Worm (Caenorhabditis elegans) whole organism, early embryonic: ENCODE measurements around the gene Y47D7A.19.

ENCODE experiments used
- B0310.2 ChIP-seq: sonication (generic microtip); optimal IDR thresholded peaks from 2 replicates; lab custom pipeline; 2016; ENCODE audit warnings: mild to moderate bottlenecking, missing genetic modification characterization, missing compliant biosample characterization
- F13C5.2 ChIP-seq: sonication (generic microtip); optimal IDR thresholded peaks from 2 replicates; lab custom pipeline; 2017; ENCODE audit warnings: mild to moderate bottlenecking, missing genetic modification characterization, inconsistent platforms, missing compliant biosample characterization
- aly-1 ChIP-seq: sonication (generic microtip); optimal IDR thresholded peaks from 2 replicates; lab custom pipeline; 2016; ENCODE audit warnings: missing genetic modification characterization, missing compliant biosample characterization
- ama-1 ChIP-seq: fragments of 150-350 bp; optimal IDR thresholded peaks from 2 replicates; lab custom pipeline; 2014
- ceh-13 ChIP-seq: fragments of 200-800 bp; sonication (Bioruptor generic); optimal IDR thresholded peaks from 2 replicates; lab custom pipeline; 2018; ENCODE audit warnings: mild to moderate bottlenecking, missing genetic modification characterization, missing compliant biosample characterization
- ceh-36 ChIP-seq: sonication (generic microtip); optimal IDR thresholded peaks from 2 replicates; lab custom pipeline; 2016; ENCODE audit warnings: missing genetic modification characterization, inconsistent platforms, missing compliant biosample characterization
- ets-7 ChIP-seq: sonication (generic microtip); optimal IDR thresholded peaks from 2 replicates; lab custom pipeline; 2016; ENCODE audit warnings: missing genotype, missing genetic modification characterization, missing compliant biosample characterization
- flt-1 ChIP-seq: fragments of 200-800 bp; sonication (Bioruptor generic); IDR thresholded peaks from 2 replicates; pipeline ENCODE4 v1.3.6; 2022; ENCODE audit warnings: missing genetic modification characterization, missing compliant biosample characterization
- hmbx-1 ChIP-seq: sonication (generic microtip); optimal IDR thresholded peaks from 2 replicates; lab custom pipeline; 2016; ENCODE audit warnings: mild to moderate bottlenecking, missing genetic modification characterization, missing compliant biosample characterization
- hmg-4 ChIP-seq: fragments of 200-800 bp; sonication (Bioruptor generic); optimal IDR thresholded peaks from 2 replicates; lab custom pipeline; 2018; ENCODE audit warnings: mild to moderate bottlenecking, missing genetic modification characterization, missing compliant biosample characterization
- hnd-1 ChIP-seq: sonication (generic microtip); optimal IDR thresholded peaks from 2 replicates; lab custom pipeline; 2016; ENCODE audit warnings: missing genetic modification characterization, missing compliant biosample characterization
- pes-1 ChIP-seq: fragments of 200-800 bp; sonication (Bioruptor generic); IDR thresholded peaks from 2 replicates; pipeline ENCODE4 v1.3.6; 2022; ENCODE audit warnings: missing genetic modification reagents, missing genetic modification characterization, missing compliant biosample characterization
- scrt-1 ChIP-seq: fragments of 200-800 bp; sonication (Bioruptor generic); IDR thresholded peaks from 2 replicates; pipeline ENCODE4 v1.3.6; 2022; ENCODE audit warnings: missing genetic modification characterization, missing compliant biosample characterization
- sea-1 ChIP-seq: fragments of 200-800 bp; sonication (Bioruptor generic); conservative IDR thresholded peaks from 2 replicates; pipeline ENCODE4 v1.3.6; 2022; ENCODE audit warnings: missing genetic modification characterization, missing compliant biosample characterization
- tbx-11 ChIP-seq: fragments of 200-800 bp; sonication (Bioruptor generic); IDR thresholded peaks from 2 replicates; pipeline ENCODE4 v1.3.6; 2022; ENCODE audit warnings: missing genetic modification characterization, missing compliant biosample characterization
- tbx-37 ChIP-seq: fragments of 200-800 bp; sonication (Bioruptor generic); conservative IDR thresholded peaks from 2 replicates; pipeline ENCODE4 v1.3.6; 2022; ENCODE audit warnings: missing genetic modification reagents, missing genetic modification characterization, missing compliant biosample characterization
- tra-4 ChIP-seq: sonication (generic microtip); optimal IDR thresholded peaks from 2 replicates; lab custom pipeline; 2017; ENCODE audit warnings: missing genetic modification characterization, missing compliant biosample characterization

Y47D7A.19 gene

DNA sequence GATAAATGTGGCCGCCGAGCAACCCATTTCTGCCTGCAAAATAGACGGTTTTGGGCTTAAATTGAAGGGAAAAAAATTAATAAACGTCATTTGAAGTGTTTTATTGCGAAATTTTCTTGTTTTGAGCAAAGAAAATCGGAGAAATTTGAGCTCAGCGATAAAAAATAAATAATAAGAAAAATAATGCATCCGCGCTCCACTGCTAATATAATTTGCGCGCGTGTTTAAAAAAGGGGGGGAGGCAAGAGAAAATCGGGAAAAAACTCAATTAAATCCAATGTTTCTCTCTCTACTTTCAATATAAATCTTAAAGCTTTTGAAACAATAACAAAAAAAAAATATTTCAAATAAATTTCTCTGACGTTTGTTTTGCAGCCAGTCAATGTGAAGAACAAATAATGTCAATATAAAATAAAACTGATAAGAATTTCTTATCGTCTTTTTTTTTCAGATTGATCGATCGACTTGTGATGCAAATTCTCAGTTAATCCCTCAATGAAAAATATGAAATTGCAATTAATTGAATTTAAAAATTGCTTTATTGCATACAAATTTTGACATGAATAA is 26.5 kb downstream of the Y47D7A.19 start, which contains the start of gene rft-2:
Gene rft-2, minus strand, starts transcription at position 41 of the 567 bp plus-strand sequence.
- no peak for TF ChIP-seq flt-1 (GFP tag; lab: Robert Waterston, UW)
- TF ChIP-seq tbx-11 (GFP tag; lab: Robert Waterston, UW), result no peak
- no peak for TF ChIP-seq pes-1 (GFP tag; lab: Robert Waterston, UW)
- peak; percentile 59 for TF ChIP-seq F13C5.2 (tag; lab: Kevin White, UChicago)

ce11 chrV:4454634-4455033 is 30.5 kb downstream of the Y47D7A.19 start, which contains the start of gene gnrr-5:
TSS of gene gnrr-5 (minus strand) at chrV:4454734.
- TF ChIP-seq sea-1 (GFP tag; lab: Robert Waterston, UW), result no peak
- TF ChIP-seq tbx-37 (GFP tag; lab: Robert Waterston, UW), result no peak
- no peak for TF ChIP-seq pes-1 (GFP tag; lab: Robert Waterston, UW)
- no peak for TF ChIP-seq ceh-13
- TF ChIP-seq ceh-36 (tag; lab: Kevin White, UChicago), result no peak
- TF ChIP-seq ama-1 (lab: Kevin White, UChicago), result no peak
- no peak for TF ChIP-seq tra-4 (tag; lab: Kevin White, UChicago)
- no peak for TF ChIP-seq tbx-11 (GFP tag; lab: Robert Waterston, UW)
- no peak for TF ChIP-seq hmg-4 (GFP tag; lab: Kevin White, UChicago)
- no peak for TF ChIP-seq F13C5.2 (tag; lab: Kevin White, UChicago)
- TF ChIP-seq scrt-1 (GFP tag; lab: Robert Waterston, UW), result no peak
- TF ChIP-seq hnd-1, result no peak
- no peak for TF ChIP-seq hmbx-1 (tag; lab: Kevin White, UChicago)
- no peak for TF ChIP-seq ets-7 (tag; lab: Kevin White, UChicago)
- no peak for TF ChIP-seq flt-1 (GFP tag; lab: Robert Waterston, UW)
- no peak for TF ChIP-seq B0310.2
- TF ChIP-seq aly-1 (tag; lab: Kevin White, UChicago), result no peak

ce11 chrV:4471065-4471464 is 46.9 kb downstream of the Y47D7A.19 start, which contains the start of gene T08H10.3:
TSS of gene T08H10.3 (plus strand) at chrV:4471365.
- no peak for TF ChIP-seq sea-1 (GFP tag; lab: Robert Waterston, UW)
- TF ChIP-seq F13C5.2 (tag; lab: Kevin White, UChicago), result no peak
- no peak for TF ChIP-seq pes-1 (GFP tag; lab: Robert Waterston, UW)
- TF ChIP-seq hmg-4 (GFP tag; lab: Kevin White, UChicago), result no peak
- no peak for TF ChIP-seq tbx-11 (GFP tag; lab: Robert Waterston, UW)
- no peak for TF ChIP-seq B0310.2
- TF ChIP-seq hmbx-1 (tag; lab: Kevin White, UChicago), result no peak
- no peak for TF ChIP-seq hnd-1
- TF ChIP-seq scrt-1 (GFP tag; lab: Robert Waterston, UW), result no peak
- TF ChIP-seq aly-1 (tag; lab: Kevin White, UChicago), result no peak
- no peak for TF ChIP-seq tbx-37 (GFP tag; lab: Robert Waterston, UW)
- TF ChIP-seq ets-7 (tag; lab: Kevin White, UChicago), result no peak
- no peak for TF ChIP-seq ceh-13
- TF ChIP-seq ceh-36 (tag; lab: Kevin White, UChicago), result no peak
- no peak for TF ChIP-seq ama-1 (lab: Kevin White, UChicago)
- TF ChIP-seq tra-4 (tag; lab: Kevin White, UChicago), result no peak
- no peak for TF ChIP-seq flt-1 (GFP tag; lab: Robert Waterston, UW)
